Worm (Caenorhabditis elegans) whole organism, L3 larva: ENCODE results near the gene cct-1.
A peak's percentile ranks its signal among the peaks of the same experiment; 100 is the strongest.

Experiments used
- ceh-28 ChIP-seq: fragments of 150-350 bp; optimal IDR thresholded peaks from 2 replicates; lab custom pipeline; 2014; ENCODE audit warnings: missing biosample characterization, missing genetic modification reagents, missing genetic modification characterization
- ceh-82 ChIP-seq: fragments of 150-350 bp; optimal IDR thresholded peaks from 2 replicates; lab custom pipeline; 2014; ENCODE audit warnings: missing biosample characterization, missing genetic modification characterization
- egl-5 ChIP-seq: fragments of 150-350 bp; optimal IDR thresholded peaks from 2 replicates; lab custom pipeline; 2017; ENCODE audit warnings: missing biosample characterization, missing genetic modification reagents, missing genetic modification characterization, inconsistent platforms
- fkh-10 ChIP-seq: sonication (generic microtip); optimal IDR thresholded peaks from 2 replicates; lab custom pipeline; 2017; ENCODE audit warnings: missing biosample characterization, missing genetic modification reagents, missing genetic modification characterization
- unc-62 ChIP-seq: fragments of 150-350 bp; sonication (generic microtip); optimal IDR thresholded peaks from 4 replicates; lab custom pipeline; 2014; ENCODE audit warnings: missing biosample characterization, missing genetic modification reagents, missing genetic modification characterization

ce11 chrII:8185016-8185493 lies at the start of gene cct-1, which contains the start of gene mig-5:
- TF ChIP-seq fkh-10 (GFP tag; lab: Kevin White, UChicago) (peak; percentile 91), egl-5 (tag; lab: Kevin White, UChicago) (peak; percentile 98), unc-62 (GFP tag; lab: Kevin White, UChicago) (peak; percentile 86), ceh-28 (tag; lab: Kevin White, UChicago) (peak; percentile 94), ceh-82 (peak; percentile 96)
